Worm (Caenorhabditis elegans): ENCODE results near the gene cal-3.

- TF ChIP-seq mdl-1 (tag; optimal IDR thresholded peaks at IDR 0.05): no peak
- no peak for TF ChIP-seq egl-27 (tag; optimal IDR thresholded peaks at IDR 0.05)
- no peak for TF ChIP-seq aly-2 (tag; optimal IDR thresholded peaks at IDR 0.05)
- no peak for TF ChIP-seq nhr-20 (tag; optimal IDR thresholded peaks at IDR 0.05)
- TF ChIP-seq snpc-4 (tag; optimal IDR thresholded peaks at IDR 0.05): no peak
- no peak for TF ChIP-seq mef-2 (tag; optimal IDR thresholded peaks at IDR 0.05)
- TF ChIP-seq lsy-2 (tag; optimal IDR thresholded peaks at IDR 0.05): no peak
- TF ChIP-seq pqm-1 (tag; optimal IDR thresholded peaks at IDR 0.05): no peak
- no peak for TF ChIP-seq nhr-11 (tag; optimal IDR thresholded peaks at IDR 0.05)
- no peak for TF ChIP-seq fos-1 (tag; optimal IDR thresholded peaks at IDR 0.05)
- TF ChIP-seq lin-39 (tag; optimal IDR thresholded peaks at IDR 0.05): no peak
- TF ChIP-seq jun-1 (tag; optimal IDR thresholded peaks at IDR 0.05): no peak
Measured at ce11 chrIV:3826590-3827128, 8.3 kb downstream of the cal-3 start, which contains the start of gene F28F9.3.

All from whole organism, L1 larva.